Worm (Caenorhabditis elegans): ENCODE data around the gene F53F4.15.

F53F4.15 gene

ce11 chrV:13653713-13654393, 33.1 kb downstream of the F53F4.15 start, which contains the start of gene lpin-1 (continued):
- TF ChIP-seq fkh-10 (GFP tag; optimal IDR thresholded peaks at IDR 0.05), result no peak
- TF ChIP-seq nhr-76 (tag; optimal IDR thresholded peaks at IDR 0.05), result no peak
- TF ChIP-seq tag-97 (GFP tag; IDR thresholded peaks at IDR 0.05), result no peak
- TF ChIP-seq cey-2 (tag; optimal IDR thresholded peaks at IDR 0.05; ENCODE audit: borderline replicate concordance, insufficient read depth), result no peak
- no peak for TF ChIP-seq set-16 (GFP tag; IDR thresholded peaks at IDR 0.05)
- no peak for TF ChIP-seq spr-3 (GFP tag; optimal IDR thresholded peaks at IDR 0.05)
- no peak for TF ChIP-seq T26A8.4 (GFP tag; IDR thresholded peaks at IDR 0.05)
- no peak for TF ChIP-seq ztf-11 (tag; optimal IDR thresholded peaks at IDR 0.05)
- peak in 1 of 2 experiments; percentile 60 for TF ChIP-seq unc-62 (GFP tag; optimal IDR thresholded peaks at IDR 0.05 in 1 of 2)
- no peak for TF ChIP-seq unc-62 (tag; optimal IDR thresholded peaks at IDR 0.05)
- TF ChIP-seq lsy-2 (tag; optimal IDR thresholded peaks at IDR 0.05), result peak in 1 of 2 experiments; percentile 8
- TF ChIP-seq zip-2 (tag; optimal IDR thresholded peaks at IDR 0.05), result no peak
- TF ChIP-seq lin-1 (GFP tag; IDR thresholded peaks at IDR 0.05), result no peak

- TF ChIP-seq hlh-11 (tag; optimal IDR thresholded peaks at IDR 0.05) (peak; percentile 9), dmd-6 (GFP tag; IDR thresholded peaks at IDR 0.05) (peak; percentile 42; the same call in 1 of the 2 replicates), F37D6.2 (tag; optimal IDR thresholded peaks at IDR 0.05) (no peak), mep-1 (tag; optimal IDR thresholded peaks at IDR 0.05) (no peak)
Measured at ce11 chrV:13654394-13654792, 33.6 kb downstream of the F53F4.15 start.

DNA sequence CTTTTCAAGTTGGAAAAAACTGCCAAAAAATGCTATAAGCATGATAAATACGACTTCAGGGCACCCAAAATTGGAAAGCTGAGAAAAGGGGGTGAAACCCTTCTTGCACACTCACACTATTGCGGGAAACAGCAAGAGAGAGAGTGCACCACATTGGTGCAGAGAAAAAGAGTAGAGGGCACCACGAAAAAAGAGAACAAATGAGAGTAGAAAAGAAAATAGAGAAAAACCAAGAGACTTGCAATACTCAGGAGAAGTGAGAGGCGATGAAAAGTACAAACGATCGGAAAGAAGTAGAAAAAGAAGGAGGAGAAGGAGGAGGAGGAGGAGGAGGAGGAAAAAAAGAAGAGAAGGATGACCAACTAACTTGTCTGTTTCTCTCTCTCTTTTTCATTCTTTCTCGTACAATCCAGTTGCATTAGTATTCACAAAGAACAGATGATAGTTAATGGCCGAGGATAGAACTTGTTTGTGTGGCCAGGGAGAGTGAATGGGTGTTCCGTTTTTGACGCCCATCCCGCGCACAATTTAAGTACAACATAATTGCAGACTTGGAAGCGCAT, 34.5 kb downstream of the F53F4.15 start:
- TF ChIP-seq lsy-2 (tag; optimal IDR thresholded peaks at IDR 0.05) (peak; percentile 51 to 77), egl-43 (GFP tag; IDR thresholded peaks at IDR 0.05) (no peak), daf-8 (GFP tag; IDR thresholded peaks at IDR 0.05) (no peak), Y75B8A.6 (GFP tag; IDR thresholded peaks at IDR 0.05) (0 out of 2 replicates have a peak, but pooled peaks have one; percentile 36), dpl-1 (GFP tag; optimal IDR thresholded peaks at IDR 0.05) (peak; percentile 33), nhr-77 (tag; optimal IDR thresholded peaks at IDR 0.05) (no peak), hlh-30 (tag; optimal IDR thresholded peaks at IDR 0.05; ENCODE audit: insufficient read depth) (peak; percentile 69), zip-11 (GFP tag; IDR thresholded peaks at IDR 0.05) (no peak), lin-29 (GFP tag; IDR thresholded peaks at IDR 0.05) (no peak), ceh-44 (GFP tag; IDR thresholded peaks at IDR 0.05) (no peak), lin-39 (tag; optimal IDR thresholded peaks at IDR 0.05) (peak; percentile 41), lin-1 (GFP tag; IDR thresholded peaks at IDR 0.05) (no peak), ceh-32 (tag; optimal IDR thresholded peaks at IDR 0.05; ENCODE audit: poor library complexity) (no peak), lir-3 (tag; optimal IDR thresholded peaks at IDR 0.05) (no peak), F44E2.7 (GFP tag; IDR thresholded peaks at IDR 0.05) (no peak), spr-3 (GFP tag; optimal IDR thresholded peaks at IDR 0.05) (no peak), madf-5 (GFP tag; IDR thresholded peaks at IDR 0.05) (no peak), hif-1 (tag; optimal IDR thresholded peaks at IDR 0.05) (peak in 1 of 2 experiments; percentile 49), fos-1 (tag; optimal IDR thresholded peaks at IDR 0.05) (no peak), snpc-1.2 (GFP tag; IDR thresholded peaks at IDR 0.05) (no peak; the same call in 1 of the 2 replicates), T26A8.4 (GFP tag; IDR thresholded peaks at IDR 0.05) (no peak), daf-12 (tag; optimal IDR thresholded peaks at IDR 0.05) (no peak), dmd-9 (GFP tag; IDR thresholded peaks at IDR 0.05) (no peak), zag-1 (tag; optimal IDR thresholded peaks at IDR 0.05) (no peak), nhr-111 (GFP tag; optimal IDR thresholded peaks at IDR 0.05) (peak; percentile 4), mxl-3 (GFP tag; optimal IDR thresholded peaks at IDR 0.05) (no peak), nhr-41 (GFP tag; IDR thresholded peaks at IDR 0.05) (no peak), F49E8.2 (tag; optimal IDR thresholded peaks at IDR 0.05; ENCODE audit: borderline replicate concordance) (no peak), tra-1 (GFP tag; IDR thresholded peaks at IDR 0.05) (no peak; the same call in 1 of the 2 replicates), zfp-3 (GFP tag; conservative IDR thresholded peaks at IDR 0.05) (no peak; the same call in 1 of the 2 replicates), rbr-2 (tag; optimal IDR thresholded peaks at IDR 0.05) (peak; percentile 62), ces-1 (GFP tag; optimal IDR thresholded peaks at IDR 0.05) (no peak), unc-130 (GFP tag; optimal IDR thresholded peaks at IDR 0.05) (no peak), zip-2 (tag; optimal IDR thresholded peaks at IDR 0.05) (no peak)
